Worm (Caenorhabditis elegans) whole organism, young adult: ENCODE measurements around the gene ent-3.
A peak's percentile ranks its signal among the peaks of the same experiment; 100 is the strongest.

Source experiments
- B0261.1 ChIP-seq: sonication (generic microtip); optimal IDR thresholded peaks from 2 replicates; lab custom pipeline; 2016; ENCODE audit warnings: mild to moderate bottlenecking, missing genetic modification characterization, moderate library complexity, missing compliant biosample characterization
- D2030.7 ChIP-seq: fragments of 200-800 bp; sonication (Bioruptor generic); IDR thresholded peaks from 2 replicates; pipeline ENCODE4 v1.3.6; 2022; ENCODE audit warnings: missing genetic modification reagents, missing genetic modification characterization, missing compliant biosample characterization
- F23B12.7 ChIP-seq: sonication (generic microtip); optimal IDR thresholded peaks from 2 replicates; lab custom pipeline; 2017; ENCODE audit warnings: missing genetic modification characterization, mild to moderate bottlenecking, missing compliant biosample characterization, antibody characterized with exemption, moderate library complexity; ENCODE audit not compliant: insufficient read depth
- K11D2.4 ChIP-seq: fragments of 200-800 bp; sonication (Bioruptor generic); IDR thresholded peaks from 2 replicates; pipeline ENCODE4 v1.3.6; 2022; ENCODE audit warnings: missing genetic modification reagents, missing genetic modification characterization, missing compliant biosample characterization
- Y53F4B.3 ChIP-seq: fragments of 200-800 bp; sonication (Bioruptor generic); IDR thresholded peaks from 2 replicates; pipeline ENCODE4 v1.3.6; 2022; ENCODE audit warnings: missing genetic modification reagents, missing genetic modification characterization, missing compliant biosample characterization
- Y53G8AR.9 ChIP-seq: fragments of 200-800 bp; sonication (Bioruptor generic); conservative IDR thresholded peaks from 2 replicates; pipeline ENCODE4 v1.3.6; 2022; ENCODE audit warnings: missing genetic modification reagents, missing genetic modification characterization, missing compliant biosample characterization
- Y79H2A.3 ChIP-seq: fragments of 200-800 bp; sonication (Bioruptor generic); conservative IDR thresholded peaks from 2 replicates; pipeline ENCODE4 v1.3.6; 2022; ENCODE audit warnings: missing genetic modification reagents, missing genetic modification characterization, missing compliant biosample characterization
- Y95B8A.8 ChIP-seq: fragments of 200-800 bp; sonication (Bioruptor generic); IDR thresholded peaks from 2 replicates; pipeline ENCODE4 v1.3.6; 2022; ENCODE audit warnings: missing genetic modification reagents, missing genetic modification characterization, missing compliant biosample characterization
- ceh-100 ChIP-seq: fragments of 200-800 bp; sonication (Bioruptor generic); IDR thresholded peaks from 2 replicates; pipeline ENCODE4 v1.3.6; 2022; ENCODE audit warnings: missing genetic modification reagents, missing genetic modification characterization, missing compliant biosample characterization
- chd-7 ChIP-seq: sonication (generic microtip); optimal IDR thresholded peaks from 2 replicates; lab custom pipeline; 2016; ENCODE audit warnings: mild to moderate bottlenecking, missing genetic modification characterization, moderate library complexity, missing compliant biosample characterization
- die-1 ChIP-seq: sonication (generic microtip); optimal IDR thresholded peaks from 2 replicates; lab custom pipeline; 2016; ENCODE audit warnings: missing genotype, mild to moderate bottlenecking, missing genetic modification characterization, missing compliant biosample characterization
- egl-18 ChIP-seq: fragments of 200-800 bp; sonication (Bioruptor generic); IDR thresholded peaks from 2 replicates; pipeline ENCODE4 v1.3.6; 2022; ENCODE audit warnings: missing genetic modification reagents, missing genetic modification characterization, missing compliant biosample characterization
- egrh-3 ChIP-seq: fragments of 200-800 bp; sonication (Bioruptor generic); IDR thresholded peaks from 2 replicates; pipeline ENCODE4 v1.3.6; 2022; ENCODE audit warnings: missing genetic modification reagents, missing genetic modification characterization, missing compliant biosample characterization
- him-1 ChIP-seq: sonication (generic microtip); optimal IDR thresholded peaks from 2 replicates; lab custom pipeline; 2016; ENCODE audit warnings: missing genotype, missing genetic modification reagents, missing genetic modification characterization, missing compliant biosample characterization
- hmg-1.2 ChIP-seq: fragments of 200-800 bp; sonication (Bioruptor generic); IDR thresholded peaks from 2 replicates; pipeline ENCODE4 v1.3.6; 2022; ENCODE audit warnings: missing genetic modification reagents, missing genetic modification characterization, missing compliant biosample characterization
- hmg-20 ChIP-seq: fragments of 200-800 bp; sonication (Bioruptor generic); IDR thresholded peaks from 2 replicates; pipeline ENCODE4 v1.3.6; 2022; ENCODE audit warnings: missing genetic modification reagents, missing genetic modification characterization, missing compliant biosample characterization
- lin-26 ChIP-seq: fragments of 200-800 bp; sonication (Bioruptor generic); IDR thresholded peaks from 2 replicates; pipeline ENCODE4 v1.3.6; 2022; ENCODE audit warnings: missing genetic modification reagents, missing genetic modification characterization, missing compliant biosample characterization
- lsl-1 ChIP-seq: fragments of 200-800 bp; sonication (Bioruptor generic); optimal IDR thresholded peaks from 2 replicates; lab custom pipeline; 2018; ENCODE audit warnings: mild to moderate bottlenecking, missing genetic modification characterization, moderate library complexity, missing compliant biosample characterization
- madf-6 ChIP-seq: fragments of 200-800 bp; sonication (Bioruptor generic); IDR thresholded peaks from 2 replicates; pipeline ENCODE4 v1.3.6; 2022; ENCODE audit warnings: missing genetic modification reagents, missing genetic modification characterization, missing compliant biosample characterization
- mes-4 ChIP-seq: sonication (generic microtip); optimal IDR thresholded peaks from 2 replicates; lab custom pipeline; 2016; ENCODE audit warnings: missing genotype, missing genetic modification characterization, missing compliant biosample characterization
- mxl-1 ChIP-seq: sonication (generic microtip); optimal IDR thresholded peaks from 2 replicates; lab custom pipeline; 2016; ENCODE audit warnings: missing genetic modification characterization, missing compliant biosample characterization
- nhr-80 ChIP-seq: sonication (generic microtip); optimal IDR thresholded peaks from 2 replicates; lab custom pipeline; 2016; ENCODE audit warnings: missing genetic modification characterization, missing compliant biosample characterization
- pbrm-1 ChIP-seq: fragments of 200-800 bp; sonication (Bioruptor generic); IDR thresholded peaks from 2 replicates; pipeline ENCODE4 v1.3.6; 2022; ENCODE audit warnings: missing genetic modification reagents, missing genetic modification characterization, missing compliant biosample characterization
- rpc-1 ChIP-seq, 2 experiments: fragments of 150-350 bp in 1 of 2; sonication (generic microtip) in 1 of 2; optimal IDR thresholded peaks; 2 replicates each; lab custom pipeline; 2014 to 2018; ENCODE audit warnings: missing biosample characterization in 1 of 2, missing genetic modification characterization in 1 of 2, missing genetic modification reagents in 1 of 2, missing genotype in 1 of 2
- snpc-1.1 ChIP-seq: sonication (generic microtip); optimal IDR thresholded peaks from 2 replicates; lab custom pipeline; 2017; ENCODE audit warnings: missing genetic modification characterization, mild to moderate bottlenecking, missing compliant biosample characterization, antibody characterized with exemption, moderate library complexity, missing genotype, missing genetic modification reagents; ENCODE audit not compliant: insufficient read depth
- snpc-1.3 ChIP-seq: sonication (generic microtip); optimal IDR thresholded peaks from 2 replicates; lab custom pipeline; 2017; ENCODE audit warnings: missing genetic modification characterization, mild to moderate bottlenecking, missing compliant biosample characterization, antibody characterized with exemption, moderate library complexity, missing genotype, missing genetic modification reagents; ENCODE audit not compliant: insufficient read depth
- snpc-4 ChIP-seq, 5 experiments: fragments of 150-350 bp in 1 of 5; sonication (generic microtip) in 4 of 5; optimal IDR thresholded peaks; 2 replicates each; lab custom pipeline; 2014 to 2018; ENCODE audit warnings: missing genetic modification characterization in 5 of 5, missing biosample characterization in 3 of 5, antibody characterized with exemption in 2 of 5, mild to moderate bottlenecking in 2 of 5, missing compliant biosample characterization in 2 of 5, missing genotype in 2 of 5, moderate library complexity in 2 of 5, missing genetic modification reagents in 1 of 5
- somi-1 ChIP-seq: fragments of 200-800 bp; sonication (Bioruptor generic); optimal IDR thresholded peaks from 2 replicates; lab custom pipeline; 2018; ENCODE audit warnings: mild to moderate bottlenecking, missing genetic modification characterization, missing compliant biosample characterization
- tbp1 ChIP-seq: fragments of 200-800 bp; sonication (Bioruptor generic); optimal IDR thresholded peaks from 2 replicates; lab custom pipeline; 2018; ENCODE audit warnings: mild to moderate bottlenecking, missing genetic modification characterization, missing compliant biosample characterization
- zim-3 ChIP-seq: sonication (generic microtip); optimal IDR thresholded peaks from 2 replicates; lab custom pipeline; 2017; ENCODE audit warnings: mild to moderate bottlenecking, missing genetic modification characterization, moderate library complexity, missing compliant biosample characterization
- ztf-18 ChIP-seq: sonication (generic microtip); optimal IDR thresholded peaks from 2 replicates; lab custom pipeline; 2016; ENCODE audit warnings: missing genotype, mild to moderate bottlenecking, missing genetic modification characterization, missing compliant biosample characterization
- ztf-25 ChIP-seq: fragments of 200-800 bp; sonication (Bioruptor generic); IDR thresholded peaks from 2 replicates; pipeline ENCODE4 v1.3.6; 2022; ENCODE audit warnings: missing genetic modification reagents, missing genetic modification characterization, missing compliant biosample characterization

The ent-3 gene

ce11 chrV:14237447-14237846 lies 1.6 kb upstream of the ent-3 start (continued):
- 0 out of 2 replicates have a peak, but pooled peaks have one; percentile 18 for TF ChIP-seq Y79H2A.3 (GFP tag; lab: Robert Waterston, UW)
- peak; percentile 35 for TF ChIP-seq rpc-1 (optimal IDR thresholded peaks at IDR 0.05; lab: Kevin White, UChicago)
- TF ChIP-seq rpc-1 (tag; optimal IDR thresholded peaks at IDR 0.05; lab: Kevin White, UChicago), result peak; percentile 65
- TF ChIP-seq ztf-25, result peak; percentile 95
- TF ChIP-seq ceh-100 (GFP tag; lab: Robert Waterston, UW), result peak; percentile 67; the same call in 1 of the 2 replicates
- TF ChIP-seq egl-18 (GFP tag; lab: Robert Waterston, UW), result 0 out of 2 replicates have a peak, but pooled peaks have one; percentile 14
- peak; percentile 64; the same call in 1 of the 2 replicates for TF ChIP-seq Y53G8AR.9 (GFP tag; lab: Robert Waterston, UW)
- TF ChIP-seq egrh-3 (GFP tag; lab: Robert Waterston, UW), result peak; percentile 46

- TF ChIP-seq nhr-80, result peak; percentile 22
- TF ChIP-seq somi-1 (GFP tag; lab: Kevin White, UChicago), result no peak
- TF ChIP-seq, all 124 proteins: peak for 1
Measured at ce11 chrV:14231656-14232055, 4.2 kb downstream of the ent-3 start.

ce11 chrV:14230788-14231583 lies 4.9 kb downstream of the ent-3 start:
- TF ChIP-seq B0261.1 (tag; lab: Kevin White, UChicago) (peak; percentile 69), rpc-1 (optimal IDR thresholded peaks at IDR 0.05; lab: Kevin White, UChicago) (peak; percentile 55), rpc-1 (tag; optimal IDR thresholded peaks at IDR 0.05; lab: Kevin White, UChicago) (peak; percentile 80), F23B12.7 (tag; lab: Kevin White, UChicago) (peak; percentile 73), him-1 (peak; percentile 4), Y95B8A.8 (GFP tag; lab: Robert Waterston, UW) (no peak), tbp1 (peak; percentile 88), zim-3 (no peak), pbrm-1 (GFP tag; lab: Robert Waterston, UW) (peak; percentile 61; the same call in 1 of the 2 replicates), lsl-1 (no peak), madf-6 (GFP tag; lab: Robert Waterston, UW) (peak; percentile 39; the same call in 1 of the 2 replicates), mxl-1 (tag; lab: Kevin White, UChicago) (peak; percentile 7), lin-26 (GFP tag; lab: Robert Waterston, UW) (peak; percentile 73; the same call in 1 of the 2 replicates), snpc-4 (GFP tag; optimal IDR thresholded peaks at IDR 0.05; lab: Kevin White, UChicago) (peak; percentile 0), snpc-4 (tag; optimal IDR thresholded peaks at IDR 0.05; lab: Kevin White, UChicago) (peak in 1 of 4 experiments; percentile 12), hmg-1.2 (GFP tag; lab: Robert Waterston, UW) (peak; percentile 25; the same call in 1 of the 2 replicates), Y53F4B.3 (GFP tag; lab: Robert Waterston, UW) (no peak), snpc-1.3 (peak; percentile 54), D2030.7 (GFP tag; lab: Robert Waterston, UW) (peak; percentile 51; the same call in 1 of the 2 replicates), ztf-18 (tag; lab: Kevin White, UChicago) (peak; percentile 31), die-1 (tag; lab: Kevin White, UChicago) (peak; percentile 37), ztf-25 (0 out of 2 replicates have a peak, but pooled peaks have one; percentile 37), chd-7 (peak; percentile 1), mes-4 (tag; lab: Kevin White, UChicago) (no peak), K11D2.4 (no peak), hmg-20 (no peak), snpc-1.1 (tag; lab: Kevin White, UChicago) (peak; percentile 49)
